Fruit fly (Drosophila melanogaster) whole organism, adult: ENCODE results near the gene mthl2.

Experiments used
- CG11617 ChIP-seq: fragments of 200-800 bp; sonication (Bioruptor generic); optimal IDR thresholded peaks from 2 replicates; lab custom pipeline; 2017; ENCODE audit warnings: mild to moderate bottlenecking, missing biosample characterization, missing genetic modification reagents, missing genetic modification characterization
- CG12768 ChIP-seq: fragments of 200-800 bp; sonication (Bioruptor generic); optimal IDR thresholded peaks from 2 replicates; lab custom pipeline; 2017; ENCODE audit warnings: missing biosample characterization, missing genetic modification characterization, mild to moderate bottlenecking, moderate library complexity, missing genetic modification reagents
- CG14711 ChIP-seq: fragments of 200-800 bp; sonication (Bioruptor generic); optimal IDR thresholded peaks from 2 replicates; lab custom pipeline; 2018; ENCODE audit warnings: missing biosample characterization, mild to moderate bottlenecking, missing genetic modification characterization, moderate library complexity
- CG1620 ChIP-seq: fragments of 200-800 bp; sonication (Bioruptor generic); optimal IDR thresholded peaks from 2 replicates; lab custom pipeline; 2016; ENCODE audit warnings: missing biosample characterization, missing genetic modification characterization
- CG33017 ChIP-seq: fragments of 200-800 bp; sonication (Bioruptor generic); optimal IDR thresholded peaks from 2 replicates; lab custom pipeline; 2018; ENCODE audit warnings: missing biosample characterization, mild to moderate bottlenecking, missing genetic modification characterization, moderate library complexity
- CG5204 ChIP-seq: fragments of 200-800 bp; sonication (Bioruptor generic); optimal IDR thresholded peaks from 2 replicates; lab custom pipeline; 2016; ENCODE audit warnings: missing biosample characterization, missing genetic modification characterization
- CG7045 ChIP-seq: fragments of 200-800 bp; sonication (Bioruptor generic); optimal IDR thresholded peaks from 2 replicates; lab custom pipeline; 2017; ENCODE audit warnings: missing biosample characterization, mild to moderate bottlenecking, missing genetic modification characterization
- CG7101 ChIP-seq: fragments of 200-800 bp; sonication (Bioruptor generic); optimal IDR thresholded peaks from 2 replicates; lab custom pipeline; 2018; ENCODE audit warnings: missing biosample characterization, mild to moderate bottlenecking, missing genetic modification characterization, moderate library complexity
- Clk ChIP-seq: fragments of 200-800 bp; sonication (Bioruptor generic); optimal IDR thresholded peaks from 2 replicates; lab custom pipeline; 2017; ENCODE audit warnings: missing biosample characterization, missing genetic modification characterization
- Crg-1 ChIP-seq: fragments of 200-800 bp; sonication (Bioruptor generic); optimal IDR thresholded peaks from 2 replicates; lab custom pipeline; 2016; ENCODE audit warnings: missing biosample characterization, missing genetic modification characterization
- Hr96 ChIP-seq: fragments of 200-800 bp; sonication (Bioruptor generic); optimal IDR thresholded peaks from 2 replicates; lab custom pipeline; 2016; ENCODE audit warnings: missing biosample characterization, missing genetic modification characterization
- Mnt ChIP-seq: fragments of 200-800 bp; sonication (Bioruptor generic); optimal IDR thresholded peaks from 2 replicates; lab custom pipeline; 2016; ENCODE audit warnings: missing biosample characterization, mild to moderate bottlenecking, missing genetic modification characterization
- bab1 ChIP-seq: fragments of 200-800 bp; sonication (Bioruptor generic); optimal IDR thresholded peaks from 3 replicates; lab custom pipeline; 2019; ENCODE audit warnings: missing biosample characterization, mild to moderate bottlenecking, missing genetic modification characterization, moderate library complexity
- cic ChIP-seq: fragments of 200-800 bp; sonication (Bioruptor generic); optimal IDR thresholded peaks from 2 replicates; lab custom pipeline; 2017; ENCODE audit warnings: missing biosample characterization, mild to moderate bottlenecking, missing genetic modification characterization, moderate library complexity
- cnc ChIP-seq, 2 experiments: fragments of >200 bp; optimal IDR thresholded peaks; 2 replicates each; lab custom pipeline; 2017
- kay ChIP-seq: fragments of 200-800 bp; sonication (Bioruptor generic); peaks from one replicate; lab custom pipeline; 2016; ENCODE audit warnings: missing biosample characterization, missing genetic modification characterization, borderline replicate concordance
- ovo ChIP-seq: fragments of 200-800 bp; sonication (Bioruptor generic); optimal IDR thresholded peaks from 2 replicates; lab custom pipeline; 2016; ENCODE audit warnings: missing biosample characterization, missing genetic modification characterization
- pad ChIP-seq: fragments of 200-800 bp; sonication (Bioruptor generic); optimal IDR thresholded peaks from 3 replicates; lab custom pipeline; 2017; ENCODE audit warnings: missing biosample characterization, missing genetic modification characterization, mild to moderate bottlenecking, moderate library complexity, missing genetic modification reagents
- tj ChIP-seq: fragments of 200-800 bp; sonication (Bioruptor generic); optimal IDR thresholded peaks from 3 replicates; lab custom pipeline; 2017; ENCODE audit warnings: missing biosample characterization, mild to moderate bottlenecking, missing genetic modification characterization, moderate library complexity
- toe ChIP-seq: fragments of 200-800 bp; sonication (Bioruptor generic); optimal IDR thresholded peaks from 2 replicates; lab custom pipeline; 2016; ENCODE audit warnings: missing biosample characterization, missing genetic modification characterization

The mthl2 gene

DNA sequence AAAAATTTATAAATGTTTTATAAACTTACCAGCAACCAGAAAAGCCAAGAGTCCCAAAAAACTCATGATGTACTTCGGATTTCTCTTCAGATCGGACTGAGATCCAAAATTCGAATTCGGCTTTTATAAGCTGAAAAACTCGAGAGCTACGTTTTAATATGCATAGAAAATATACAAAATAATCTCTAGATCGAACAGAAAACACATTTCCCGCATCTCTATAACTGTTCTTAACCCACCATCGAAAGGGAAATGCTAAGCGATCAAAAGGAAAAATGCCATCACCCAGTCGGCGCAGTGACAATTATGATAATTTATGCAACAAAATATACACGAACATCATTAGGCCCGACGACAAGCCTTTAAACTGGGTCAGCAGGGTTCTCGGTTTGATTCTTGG is 5.0 kb upstream of the mthl2 start, which contains the start of gene CG10591:
Gene CG10591 (minus strand): TSS at position 101 of the 400 bp plus-strand sequence.
- TF ChIP-seq ovo (GFP tag; lab: Kevin White, UChicago) (no peak), CG7045 (GFP tag; lab: Kevin White, UChicago) (no peak), Hr96 (GFP tag; lab: Kevin White, UChicago) (no peak), CG14711 (no peak), toe (GFP tag; lab: Kevin White, UChicago) (no peak), Crg-1 (GFP tag; lab: Kevin White, UChicago) (no peak), pad (no peak), cnc (optimal IDR thresholded peaks at IDR 0.05; lab: Kevin White, UChicago) (no peak), kay (GFP tag; lab: Kevin White, UChicago) (no peak), CG5204 (GFP tag; lab: Kevin White, UChicago) (no peak), Mnt (GFP tag; lab: Kevin White, UChicago) (no peak), Clk (GFP tag; lab: Kevin White, UChicago) (no peak), CG1620 (no peak), tj (no peak), CG7101 (no peak), bab1 (GFP tag; lab: Kevin White, UChicago) (no peak), CG33017 (no peak), CG11617 (GFP tag; lab: Kevin White, UChicago) (no peak), CG12768 (GFP tag; lab: Kevin White, UChicago) (no peak)

dm6 chr3L:5603860-5604415 is 652 bp upstream of the mthl2 start, which contains the start of gene TM9SF3:
TSS of gene TM9SF3 (minus strand) at chr3L:5603979.
- no peak for TF ChIP-seq cic
- peak; percentile 38 for TF ChIP-seq CG5204 (GFP tag; lab: Kevin White, UChicago)
- peak; percentile 90 for TF ChIP-seq CG14711
- TF ChIP-seq Clk (GFP tag; lab: Kevin White, UChicago) = no peak
- peak; percentile 26 for TF ChIP-seq Hr96 (GFP tag; lab: Kevin White, UChicago)
- no peak for TF ChIP-seq CG12768 (GFP tag; lab: Kevin White, UChicago)
- no peak for TF ChIP-seq cnc (optimal IDR thresholded peaks at IDR 0.05; lab: Kevin White, UChicago)
- no peak for TF ChIP-seq ovo (GFP tag; lab: Kevin White, UChicago)
- TF ChIP-seq CG7101 = no peak
- TF ChIP-seq Crg-1 (GFP tag; lab: Kevin White, UChicago) = no peak
- TF ChIP-seq bab1 (GFP tag; lab: Kevin White, UChicago) = peak; percentile 12
- peak; percentile 44 for TF ChIP-seq toe (GFP tag; lab: Kevin White, UChicago)
- no peak for TF ChIP-seq CG7045 (GFP tag; lab: Kevin White, UChicago)
- peak; percentile 32 for TF ChIP-seq Mnt (GFP tag; lab: Kevin White, UChicago)
- peak; percentile 43 for TF ChIP-seq tj
- no peak for TF ChIP-seq CG33017
- TF ChIP-seq CG1620 = peak; percentile 51
- peak; percentile 2 for TF ChIP-seq CG11617 (GFP tag; lab: Kevin White, UChicago)
- TF ChIP-seq kay (GFP tag; lab: Kevin White, UChicago) = no peak
- TF ChIP-seq pad = no peak

DNA sequence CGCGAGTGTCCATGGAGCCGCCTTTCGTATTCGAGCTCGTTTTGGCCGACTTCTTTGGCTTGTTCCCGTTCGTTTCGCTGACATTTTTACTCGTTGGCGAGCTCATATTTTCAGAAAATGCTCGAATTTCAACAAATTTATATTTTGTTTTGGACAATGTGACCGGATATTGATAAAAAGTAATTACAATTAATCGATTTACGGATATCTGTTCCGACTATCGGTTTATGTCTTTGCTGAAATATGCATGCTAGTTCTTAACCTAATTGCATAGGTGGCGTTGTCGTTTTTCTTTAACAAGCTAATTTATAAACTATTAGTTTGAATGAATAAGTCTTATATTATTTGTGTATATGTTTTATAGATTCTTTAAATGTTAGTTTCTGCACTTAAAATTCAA is 3.5 kb downstream of the mthl2 start, which contains the start of gene Eaf6:
Gene Eaf6 (minus strand): TSS at position 173 of the 400 bp plus-strand sequence.
- TF ChIP-seq Mnt (GFP tag; lab: Kevin White, UChicago) (peak; percentile 19), Hr96 (GFP tag; lab: Kevin White, UChicago) (no peak)

DNA sequence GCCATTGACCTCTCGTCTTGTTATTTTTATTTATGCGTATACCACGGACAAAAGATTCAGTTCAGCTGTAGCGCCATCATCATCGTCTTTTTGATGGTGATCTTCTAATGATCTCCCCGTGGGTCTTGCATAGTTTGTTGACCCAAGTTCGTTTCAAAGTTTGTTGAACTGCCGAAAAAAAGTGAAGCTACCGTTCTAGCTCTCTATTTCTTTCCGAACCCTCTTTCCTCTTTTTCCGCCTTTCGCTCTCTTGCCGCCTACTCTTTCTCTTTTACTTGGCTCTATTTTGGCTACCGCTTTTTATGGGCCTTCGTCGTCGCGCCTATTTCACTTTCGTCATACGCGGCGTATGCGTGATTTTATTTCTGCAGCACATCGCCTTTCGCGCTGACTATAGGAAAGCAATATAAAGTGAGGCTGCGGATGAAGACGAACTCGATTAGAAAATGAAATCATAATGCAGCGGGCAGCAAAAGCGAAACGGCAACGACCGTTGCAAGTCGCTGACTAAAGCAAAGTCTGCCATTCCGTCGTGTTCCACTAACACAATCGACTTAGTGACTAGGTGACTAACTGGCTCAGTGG is 4.3 kb downstream of the mthl2 start:
- no peak for TF ChIP-seq CG12768 (GFP tag; lab: Kevin White, UChicago)
- TF ChIP-seq ovo (GFP tag; lab: Kevin White, UChicago) = no peak
- no peak for TF ChIP-seq CG1620

DNA sequence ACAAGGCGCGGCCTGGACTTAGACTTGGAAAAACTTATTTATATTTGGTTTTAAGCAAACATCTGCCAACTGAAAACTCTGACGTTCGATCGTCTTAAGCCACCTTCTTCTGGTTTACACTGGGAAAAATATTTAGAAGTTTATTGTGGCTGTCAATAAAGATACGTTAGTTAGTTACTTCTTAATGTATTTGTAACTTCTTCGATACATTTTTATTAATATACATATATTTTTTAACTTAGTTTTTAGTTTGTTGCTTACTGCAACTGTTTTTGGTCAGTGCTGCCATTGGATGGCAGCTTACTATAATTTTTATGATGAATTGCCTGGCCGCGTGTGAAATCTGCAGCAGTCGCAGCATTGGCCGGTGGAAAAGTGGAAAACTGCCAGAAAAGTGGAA is 4.9 kb downstream of the mthl2 start:
- TF ChIP-seq ovo (GFP tag; lab: Kevin White, UChicago) (no peak), Clk (GFP tag; lab: Kevin White, UChicago) (no peak), CG33017 (no peak), cnc (optimal IDR thresholded peaks at IDR 0.05; lab: Kevin White, UChicago) (no peak), CG7045 (GFP tag; lab: Kevin White, UChicago) (no peak), CG14711 (no peak), Hr96 (GFP tag; lab: Kevin White, UChicago) (no peak), Crg-1 (GFP tag; lab: Kevin White, UChicago) (no peak), cic (no peak), tj (no peak), CG12768 (GFP tag; lab: Kevin White, UChicago) (no peak), CG7101 (no peak), CG5204 (GFP tag; lab: Kevin White, UChicago) (no peak), CG1620 (no peak), bab1 (GFP tag; lab: Kevin White, UChicago) (no peak), pad (no peak), kay (GFP tag; lab: Kevin White, UChicago) (no peak), Mnt (GFP tag; lab: Kevin White, UChicago) (no peak)

- TF ChIP-seq pad (no peak), bab1 (GFP tag; lab: Kevin White, UChicago) (peak; percentile 14), CG12768 (GFP tag; lab: Kevin White, UChicago) (peak; percentile 47), Hr96 (GFP tag; lab: Kevin White, UChicago) (no peak), cic (peak; percentile 71), Clk (GFP tag; lab: Kevin White, UChicago) (no peak), CG7045 (GFP tag; lab: Kevin White, UChicago) (no peak), kay (GFP tag; lab: Kevin White, UChicago) (no peak), toe (GFP tag; lab: Kevin White, UChicago) (no peak), CG14711 (no peak), CG5204 (GFP tag; lab: Kevin White, UChicago) (no peak), tj (peak; percentile 28), ovo (GFP tag; lab: Kevin White, UChicago) (no peak), CG7101 (peak; percentile 24), Mnt (GFP tag; lab: Kevin White, UChicago) (peak; percentile 53), CG33017 (peak; percentile 0), CG11617 (GFP tag; lab: Kevin White, UChicago) (no peak), CG1620 (no peak), cnc (optimal IDR thresholded peaks at IDR 0.05; lab: Kevin White, UChicago) (no peak), Crg-1 (GFP tag; lab: Kevin White, UChicago) (no peak)
Observed at dm6 chr3L:5610582-5610981, 6.0 kb downstream of the mthl2 start.
